Worm (Caenorhabditis elegans) whole organism, L4/young adult: ENCODE data around the gene mre-11.

Experiments used
- W03F9.2 ChIP-seq: fragments of 150-350 bp; optimal IDR thresholded peaks from 2 replicates; lab custom pipeline; 2014; ENCODE audit warnings: missing biosample characterization, missing genetic modification characterization
- dao-5 ChIP-seq: sonication (generic microtip); optimal IDR thresholded peaks from 2 replicates; lab custom pipeline; 2016; ENCODE audit warnings: missing genotype, missing genetic modification characterization, moderate library complexity, missing compliant biosample characterization
- him-1 ChIP-seq: sonication (generic microtip); optimal IDR thresholded peaks from 2 replicates; lab custom pipeline; 2016; ENCODE audit warnings: missing genotype, missing genetic modification reagents, missing genetic modification characterization, missing compliant biosample characterization

ce11 chrV:10711829-10712607 lies 24.6 kb downstream of the mre-11 start:
- no peak for TF ChIP-seq him-1 (tag; lab: Kevin White, UChicago)
- no peak for TF ChIP-seq W03F9.2
- no peak for TF ChIP-seq dao-5 (tag; lab: Kevin White, UChicago)
